Worm (Caenorhabditis elegans) whole organism, late embryonic: Measurements from ENCODE around the gene W01B6.6.

Experiments
- K02D7.2 ChIP-seq: sonication (generic microtip); optimal IDR thresholded peaks from 2 replicates; lab custom pipeline; 2017; ENCODE audit warnings: mild to moderate bottlenecking, missing genetic modification characterization, missing compliant biosample characterization
- ceh-14 ChIP-seq: sonication (generic microtip); optimal IDR thresholded peaks from 2 replicates; lab custom pipeline; 2016; ENCODE audit warnings: missing genotype, missing genetic modification characterization, missing compliant biosample characterization
- fkh-10 ChIP-seq: fragments of 150-350 bp; optimal IDR thresholded peaks from 2 replicates; lab custom pipeline; 2014; ENCODE audit warnings: missing biosample characterization, missing genetic modification reagents, missing genetic modification characterization
- hlh-8 ChIP-seq: sonication (generic microtip); optimal IDR thresholded peaks from 2 replicates; lab custom pipeline; 2016; ENCODE audit warnings: missing genotype, missing genetic modification characterization, missing compliant biosample characterization
- nhr-11 ChIP-seq: fragments of 150-350 bp; optimal IDR thresholded peaks from 2 replicates; lab custom pipeline; 2014; ENCODE audit warnings: missing biosample characterization, missing genetic modification characterization
- sox-2 ChIP-seq: fragments of 200-800 bp; sonication (Bioruptor generic); IDR thresholded peaks from 2 replicates; pipeline ENCODE4 v1.3.6; 2022; ENCODE audit warnings: missing genetic modification reagents, missing genetic modification characterization, missing compliant biosample characterization
- syd-9 ChIP-seq: sonication (generic microtip); optimal IDR thresholded peaks from 2 replicates; lab custom pipeline; 2016; ENCODE audit warnings: mild to moderate bottlenecking, missing genetic modification characterization, moderate library complexity, missing compliant biosample characterization
- tbx-2 ChIP-seq: sonication (generic microtip); optimal IDR thresholded peaks from 2 replicates; lab custom pipeline; 2016; ENCODE audit warnings: missing genetic modification characterization, missing compliant biosample characterization

DNA sequence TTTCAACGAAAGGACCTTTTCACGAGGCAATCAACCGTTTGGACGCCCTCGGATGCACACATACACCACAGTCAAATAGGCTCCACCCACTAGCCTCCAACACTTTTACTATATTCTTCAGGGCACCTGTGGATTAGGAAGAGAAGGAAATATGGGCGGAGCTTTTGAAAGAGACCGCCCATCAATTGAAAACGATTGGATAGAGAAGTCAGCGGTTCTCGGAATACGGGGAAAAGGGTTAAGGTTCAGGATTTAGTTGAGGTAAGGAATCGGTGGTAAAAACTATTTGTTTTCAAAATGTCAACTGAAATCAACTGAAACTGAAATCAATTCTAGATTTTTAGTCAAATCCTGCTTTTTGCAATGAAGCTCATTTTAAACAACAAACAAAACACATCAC, 29.5 kb downstream of the W01B6.6 start, which contains the start of gene egl-38:
- TF ChIP-seq ceh-14 (tag; lab: Kevin White, UChicago) (no peak), syd-9 (tag; lab: Kevin White, UChicago) (no peak), nhr-11 (tag; lab: Kevin White, UChicago) (no peak), fkh-10 (GFP tag; lab: Kevin White, UChicago) (no peak), tbx-2 (no peak), hlh-8 (tag; lab: Kevin White, UChicago) (no peak), sox-2 (GFP tag; lab: Robert Waterston, UW) (no peak), K02D7.2 (tag; lab: Kevin White, UChicago) (no peak)
